Worm (Caenorhabditis elegans): Measurements from ENCODE around the gene F47B10.5.

Gene F47B10.5

ce11 chrX:10851202-10851601, 39.2 kb downstream of the F47B10.5 start:
- TF ChIP-seq sem-4 (tag; optimal IDR thresholded peaks at IDR 0.05) (no peak), F13H6.1 (tag; optimal IDR thresholded peaks at IDR 0.05) (no peak), ztf-4 (tag; optimal IDR thresholded peaks at IDR 0.05) (no peak), ZK546.5 (tag; optimal IDR thresholded peaks at IDR 0.05) (no peak), nhr-12 (tag; optimal IDR thresholded peaks at IDR 0.05) (no peak), unc-39 (tag; optimal IDR thresholded peaks at IDR 0.05) (no peak), snpc-4 (tag; optimal IDR thresholded peaks at IDR 0.05) (no peak), nhr-25 (tag; optimal IDR thresholded peaks at IDR 0.05) (no peak), aly-2 (tag; optimal IDR thresholded peaks at IDR 0.05) (no peak), mab-5 (tag; optimal IDR thresholded peaks at IDR 0.05) (no peak), elt-3 (tag; optimal IDR thresholded peaks at IDR 0.05) (no peak), lin-13 (GFP tag; optimal IDR thresholded peaks at IDR 0.05) (no peak)

- TF ChIP-seq lin-39 (tag; optimal IDR thresholded peaks at IDR 0.05) (no peak), gmeb-1 (tag; optimal IDR thresholded peaks at IDR 0.05) (no peak), nhr-77 (tag; optimal IDR thresholded peaks at IDR 0.05) (no peak), nhr-12 (tag; optimal IDR thresholded peaks at IDR 0.05) (no peak), zag-1 (tag; optimal IDR thresholded peaks at IDR 0.05) (no peak)
These were observed 43.5 kb downstream of the F47B10.5 start for ce11 chrX:10846898-10847297.

- no peak for TF ChIP-seq fos-1 (tag; optimal IDR thresholded peaks at IDR 0.05)
- no peak for TF ChIP-seq zag-1 (tag; optimal IDR thresholded peaks at IDR 0.05)
- no peak for TF ChIP-seq nhr-11 (tag; optimal IDR thresholded peaks at IDR 0.05)
- no peak for TF ChIP-seq ceh-16 (tag; optimal IDR thresholded peaks at IDR 0.05)
- TF ChIP-seq lin-11 (tag; optimal IDR thresholded peaks at IDR 0.05): no peak
- no peak for TF ChIP-seq gmeb-1 (tag; optimal IDR thresholded peaks at IDR 0.05)
These were observed 45.6 kb downstream of the F47B10.5 start, which contains the start of gene C05A9.2 for ce11 chrX:10844602-10845354. TSS of gene C05A9.2 (minus strand) at chrX:10844674.

- no peak for TF ChIP-seq sma-9 (GFP tag; optimal IDR thresholded peaks at IDR 0.05)
- TF ChIP-seq sma-9 (tag; optimal IDR thresholded peaks at IDR 0.05): no peak
- peak; percentile 30 for TF ChIP-seq fos-1 (tag; optimal IDR thresholded peaks at IDR 0.05)
These were observed 46.2 kb downstream of the F47B10.5 start for ce11 chrX:10844137-10844536.
